Worm (Caenorhabditis elegans) whole organism, L3 larva: ENCODE data around the gene Y75B12B.10.
"Not testable (repeated sequence)": the region's sequence is repeated elsewhere in the genome, so short reads cannot be mapped to it uniquely, and the experiment has no call there.

Experiments
- ZK546.5 ChIP-seq: sonication (generic microtip); optimal IDR thresholded peaks from 2 replicates; lab custom pipeline; 2017; ENCODE audit warnings: missing biosample characterization, missing genetic modification characterization
- aly-2 ChIP-seq: fragments of 150-350 bp; optimal IDR thresholded peaks from 2 replicates; lab custom pipeline; 2014; ENCODE audit warnings: missing biosample characterization, missing genetic modification characterization
- ceh-9 ChIP-seq: sonication (generic microtip); optimal IDR thresholded peaks from 2 replicates; lab custom pipeline; 2018; ENCODE audit warnings: missing biosample characterization, missing genetic modification characterization
- daf-12 ChIP-seq: fragments of 150-350 bp; optimal IDR thresholded peaks from 2 replicates; lab custom pipeline; 2014; ENCODE audit warnings: missing biosample characterization, missing genetic modification reagents, missing genetic modification characterization
- fkh-10 ChIP-seq: sonication (generic microtip); optimal IDR thresholded peaks from 2 replicates; lab custom pipeline; 2017; ENCODE audit warnings: missing biosample characterization, missing genetic modification reagents, missing genetic modification characterization
- mdl-1 ChIP-seq: fragments of 150-350 bp; optimal IDR thresholded peaks from 2 replicates; lab custom pipeline; 2014; ENCODE audit warnings: missing biosample characterization, missing genetic modification characterization
- nhr-23 ChIP-seq: fragments of 150-350 bp; optimal IDR thresholded peaks from 2 replicates; lab custom pipeline; 2014; ENCODE audit warnings: missing biosample characterization, missing genetic modification reagents, missing genetic modification characterization
- nhr-237 ChIP-seq: fragments of 150-350 bp; optimal IDR thresholded peaks from 2 replicates; lab custom pipeline; 2014; ENCODE audit warnings: missing biosample characterization, missing genetic modification characterization
- nhr-25 ChIP-seq: sonication (generic microtip); optimal IDR thresholded peaks from 2 replicates; lab custom pipeline; 2017; ENCODE audit warnings: missing biosample characterization, missing genetic modification characterization
- tbx-2 ChIP-seq: sonication (generic microtip); optimal IDR thresholded peaks from 2 replicates; lab custom pipeline; 2016; ENCODE audit warnings: mild to moderate bottlenecking, missing genetic modification characterization, missing compliant biosample characterization
- ztf-11 ChIP-seq: fragments of 150-350 bp; optimal IDR thresholded peaks from 2 replicates; lab custom pipeline; 2014; ENCODE audit warnings: missing biosample characterization, missing genetic modification characterization

- TF ChIP-seq tbx-2 (tag; lab: Kevin White, UChicago); fkh-10 (GFP tag; lab: Kevin White, UChicago); mdl-1 (tag; lab: Kevin White, UChicago); daf-12 (tag; lab: Kevin White, UChicago); aly-2; ceh-9 (tag; lab: Kevin White, UChicago); ztf-11 (tag; lab: Kevin White, UChicago); nhr-25 (tag; lab: Kevin White, UChicago); nhr-237 (tag; lab: Kevin White, UChicago); nhr-23 (tag; lab: Kevin White, UChicago); ZK546.5 (tag; lab: Kevin White, UChicago): not testable (repeated sequence)
Observed at ce11 chrV:15215175-15215574, 15.3 kb downstream of the Y75B12B.10 start, which contains the start of gene sri-26.
